Worm (Caenorhabditis elegans) whole organism, mixed stage, embryonic: ENCODE data around the gene H25P19.1.

Experiments used
- M03D4.4 ChIP-seq: sonication (generic microtip); optimal IDR thresholded peaks from 2 replicates; lab custom pipeline; 2017; ENCODE audit warnings: mild to moderate bottlenecking, missing genetic modification characterization, missing compliant biosample characterization
- bed-3 ChIP-seq: fragments of 200-800 bp; sonication (Bioruptor generic); optimal IDR thresholded peaks from 3 replicates; lab custom pipeline; 2018; ENCODE audit warnings: mild to moderate bottlenecking, missing genetic modification characterization, moderate library complexity, missing compliant biosample characterization
- blmp-1 ChIP-seq: fragments of 150-350 bp; optimal IDR thresholded peaks from 2 replicates; lab custom pipeline; 2014; ENCODE audit warnings: missing biosample characterization, missing genetic modification characterization
- ceh-39 ChIP-seq: fragments of 150-350 bp; optimal IDR thresholded peaks from 2 replicates; lab custom pipeline; 2014; ENCODE audit warnings: missing biosample characterization, missing genetic modification characterization
- ceh-83 ChIP-seq: fragments of 200-800 bp; sonication (Bioruptor generic); optimal IDR thresholded peaks from 2 replicates; lab custom pipeline; 2018; ENCODE audit warnings: mild to moderate bottlenecking, missing genetic modification characterization, missing compliant biosample characterization
- ces-1 ChIP-seq: fragments of 150-350 bp; optimal IDR thresholded peaks from 2 replicates; lab custom pipeline; 2014; ENCODE audit warnings: missing biosample characterization, missing genetic modification reagents, missing genetic modification characterization
- cnd-1 ChIP-seq: fragments of 200-800 bp; sonication (Bioruptor generic); optimal IDR thresholded peaks from 2 replicates; lab custom pipeline; 2018; ENCODE audit warnings: mild to moderate bottlenecking, missing genetic modification characterization, missing compliant biosample characterization
- drap-1 ChIP-seq: fragments of 200-800 bp; sonication (Bioruptor generic); optimal IDR thresholded peaks from 3 replicates; lab custom pipeline; 2018; ENCODE audit warnings: mild to moderate bottlenecking, missing genetic modification characterization, missing compliant biosample characterization
- elt-1 ChIP-seq: sonication (generic microtip); optimal IDR thresholded peaks from 2 replicates; lab custom pipeline; 2017; ENCODE audit warnings: missing genetic modification characterization, mild to moderate bottlenecking, missing compliant biosample characterization, antibody characterized with exemption, moderate library complexity, borderline replicate concordance; ENCODE audit not compliant: insufficient read depth
- elt-3 ChIP-seq: fragments of 150-350 bp; optimal IDR thresholded peaks from 2 replicates; lab custom pipeline; 2014; ENCODE audit warnings: missing biosample characterization, missing genetic modification characterization
- flh-1 ChIP-seq: fragments of 200-800 bp; sonication (Bioruptor generic); optimal IDR thresholded peaks from 2 replicates; lab custom pipeline; 2018; ENCODE audit warnings: mild to moderate bottlenecking, missing genetic modification characterization, moderate library complexity, missing compliant biosample characterization
- ham-2 ChIP-seq: fragments of 200-800 bp; sonication (Bioruptor generic); optimal IDR thresholded peaks from 2 replicates; lab custom pipeline; 2018; ENCODE audit warnings: mild to moderate bottlenecking, missing genetic modification characterization, missing compliant biosample characterization
- hlh-1 ChIP-seq: fragments of 150-350 bp; optimal IDR thresholded peaks from 2 replicates; lab custom pipeline; 2014; ENCODE audit warnings: missing biosample characterization, missing genetic modification reagents, missing genetic modification characterization
- lin-13 ChIP-seq: fragments of 150-350 bp; optimal IDR thresholded peaks from 2 replicates; lab custom pipeline; 2014; ENCODE audit warnings: missing biosample characterization, missing genetic modification characterization
- lin-32 ChIP-seq: fragments of 200-800 bp; sonication (Bioruptor generic); optimal IDR thresholded peaks from 2 replicates; lab custom pipeline; 2018; ENCODE audit warnings: mild to moderate bottlenecking, missing genetic modification characterization, missing compliant biosample characterization
- lsy-2 ChIP-seq: fragments of 150-350 bp; optimal IDR thresholded peaks from 2 replicates; lab custom pipeline; 2014; ENCODE audit warnings: missing biosample characterization, missing genetic modification characterization
- mep-1 ChIP-seq: fragments of 150-350 bp; optimal IDR thresholded peaks from 2 replicates; lab custom pipeline; 2017; ENCODE audit warnings: missing biosample characterization, missing genetic modification reagents, missing genetic modification characterization, inconsistent platforms
- mls-2 ChIP-seq: sonication (generic microtip); optimal IDR thresholded peaks from 2 replicates; lab custom pipeline; 2016; ENCODE audit warnings: mild to moderate bottlenecking, missing genetic modification characterization, moderate library complexity, missing compliant biosample characterization
- nhr-12 ChIP-seq: fragments of 150-350 bp; optimal IDR thresholded peaks from 2 replicates; lab custom pipeline; 2014; ENCODE audit warnings: missing biosample characterization, missing genetic modification characterization
- nhr-2 ChIP-seq: fragments of 150-350 bp; optimal IDR thresholded peaks from 2 replicates; lab custom pipeline; 2014; ENCODE audit warnings: missing biosample characterization, missing genetic modification characterization
- nhr-76 ChIP-seq: sonication (generic microtip); optimal IDR thresholded peaks from 2 replicates; lab custom pipeline; 2017; ENCODE audit warnings: missing biosample characterization, missing genetic modification characterization
- pha-4 ChIP-seq: fragments of 150-350 bp; optimal IDR thresholded peaks from 2 replicates; lab custom pipeline; 2018; ENCODE audit warnings: missing biosample characterization, missing genetic modification reagents, missing genetic modification characterization
- sem-2 ChIP-seq: fragments of 200-800 bp; sonication (Bioruptor generic); optimal IDR thresholded peaks from 2 replicates; lab custom pipeline; 2018; ENCODE audit warnings: mild to moderate bottlenecking, missing genetic modification characterization, missing compliant biosample characterization
- snpc-4 ChIP-seq: fragments of 150-350 bp; optimal IDR thresholded peaks from 2 replicates; lab custom pipeline; 2014; ENCODE audit warnings: missing biosample characterization, missing genetic modification characterization
- sptf-1 ChIP-seq: sonication (generic microtip); optimal IDR thresholded peaks from 2 replicates; lab custom pipeline; 2017; ENCODE audit warnings: mild to moderate bottlenecking, missing genetic modification characterization, moderate library complexity, missing compliant biosample characterization
- tbx-8 ChIP-seq: fragments of 200-800 bp; sonication (Bioruptor generic); optimal IDR thresholded peaks from 2 replicates; lab custom pipeline; 2018; ENCODE audit warnings: mild to moderate bottlenecking, missing genetic modification characterization, moderate library complexity, missing compliant biosample characterization
- unc-120 ChIP-seq: sonication (generic microtip); optimal IDR thresholded peaks from 2 replicates; lab custom pipeline; 2017; ENCODE audit warnings: missing genetic modification characterization, missing compliant biosample characterization; ENCODE audit not compliant: poor library complexity, severe bottlenecking
- unc-39 ChIP-seq: fragments of 150-350 bp; optimal IDR thresholded peaks from 2 replicates; lab custom pipeline; 2014; ENCODE audit warnings: missing biosample characterization, missing genetic modification characterization
- unc-62 ChIP-seq: fragments of 150-350 bp; optimal IDR thresholded peaks from 2 replicates; lab custom pipeline; 2014; ENCODE audit warnings: missing biosample characterization, missing genetic modification reagents, missing genetic modification characterization
- ztf-11 ChIP-seq: fragments of 150-350 bp; optimal IDR thresholded peaks from 2 replicates; lab custom pipeline; 2014; ENCODE audit warnings: missing biosample characterization, missing genetic modification characterization

H25P19.1 gene

DNA sequence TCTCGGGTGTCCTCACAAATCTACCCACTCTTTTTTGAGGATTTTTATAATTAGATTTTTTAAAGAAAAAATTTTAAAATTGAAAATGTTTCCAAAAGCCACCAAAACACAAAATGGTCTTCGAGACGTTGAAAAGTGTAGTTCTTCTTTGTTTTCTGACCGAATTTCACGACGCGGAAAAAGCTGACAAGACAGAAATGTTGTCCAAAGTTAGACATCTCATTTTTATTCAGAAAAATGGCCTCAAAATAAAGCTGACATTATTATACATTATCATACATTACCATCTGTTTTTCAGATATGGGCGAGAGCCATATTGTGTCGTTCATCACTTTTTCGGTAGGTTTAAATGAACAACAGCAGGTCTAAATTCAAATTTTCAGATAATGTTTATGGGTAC, 7.8 kb upstream of the H25P19.1 start, which contains the start of gene srx-22:
Gene srx-22 (plus strand): TSS at position 301 of the 400 bp plus-strand sequence.
- no peak for TF ChIP-seq ham-2 (GFP tag; lab: Kevin White, UChicago)
- no peak for TF ChIP-seq nhr-12
- no peak for TF ChIP-seq M03D4.4 (tag; lab: Kevin White, UChicago)
- TF ChIP-seq nhr-2 (tag; lab: Kevin White, UChicago), result no peak
- no peak for TF ChIP-seq lsy-2 (tag; lab: Kevin White, UChicago)
- TF ChIP-seq lin-13 (tag; lab: Kevin White, UChicago), result no peak
- TF ChIP-seq cnd-1, result no peak
- no peak for TF ChIP-seq unc-120 (tag; lab: Kevin White, UChicago)
- TF ChIP-seq flh-1, result no peak
- TF ChIP-seq nhr-76 (tag; lab: Kevin White, UChicago), result no peak
- no peak for TF ChIP-seq unc-62

DNA sequence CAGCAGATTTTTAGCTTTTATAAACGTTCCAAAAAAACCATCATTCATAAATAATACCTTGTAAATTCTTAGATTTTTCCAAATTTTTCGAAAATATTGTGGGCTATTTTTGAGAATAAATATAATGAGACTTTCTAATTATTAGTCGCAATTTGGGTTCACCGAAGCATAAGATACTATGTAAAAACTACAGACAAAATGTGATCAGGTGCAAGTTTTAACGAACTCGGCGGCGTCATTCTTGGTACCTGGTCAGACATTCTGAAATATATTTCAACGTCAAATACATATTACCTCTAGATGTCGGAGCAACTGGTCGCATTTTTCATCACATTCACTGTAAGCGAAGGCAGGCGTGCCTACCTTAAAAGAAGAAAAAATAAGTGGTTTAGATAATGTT, 5.5 kb upstream of the H25P19.1 start, which contains the start of gene srx-23:
Gene srx-23 (plus strand): TSS at position 301 of the 400 bp plus-strand sequence.
- TF ChIP-seq ham-2 (GFP tag; lab: Kevin White, UChicago) (no peak), elt-1 (tag; lab: Kevin White, UChicago) (no peak), ces-1 (GFP tag; lab: Kevin White, UChicago) (no peak), ceh-39 (tag; lab: Kevin White, UChicago) (no peak), unc-39 (tag; lab: Kevin White, UChicago) (no peak), lsy-2 (tag; lab: Kevin White, UChicago) (no peak), nhr-2 (tag; lab: Kevin White, UChicago) (no peak), pha-4 (tag; lab: Kevin White, UChicago) (no peak), unc-62 (no peak), flh-1 (no peak), lin-32 (GFP tag; lab: Kevin White, UChicago) (no peak), elt-3 (tag; lab: Kevin White, UChicago) (no peak), mep-1 (tag; lab: Kevin White, UChicago) (no peak), blmp-1 (tag; lab: Kevin White, UChicago) (no peak)

DNA sequence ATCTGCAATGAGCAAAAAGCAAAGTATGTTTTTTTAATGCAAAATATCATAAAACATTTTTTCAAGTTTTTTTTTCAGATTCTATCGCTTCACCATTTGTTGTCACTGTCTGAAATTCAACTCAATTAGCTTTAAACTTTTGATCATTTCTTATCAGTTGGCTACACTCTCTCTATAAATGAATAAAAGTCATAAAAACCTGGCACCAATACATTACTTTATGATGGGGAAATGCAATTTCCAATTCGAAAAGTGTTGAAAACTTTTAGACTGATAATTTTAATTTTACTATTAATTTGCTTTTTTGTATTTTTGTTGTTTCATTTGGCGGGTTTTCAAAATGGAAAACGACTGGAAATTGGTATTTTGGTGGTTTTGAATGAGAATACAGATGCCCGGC, 3.6 kb upstream of the H25P19.1 start, which contains the start of gene F31F4.1:
Gene F31F4.1 (plus strand): TSS at position 203 of the 400 bp plus-strand sequence.
- TF ChIP-seq ceh-83 (GFP tag; lab: Kevin White, UChicago) (no peak), drap-1 (GFP tag; lab: Kevin White, UChicago) (no peak), hlh-1 (no peak), elt-1 (tag; lab: Kevin White, UChicago) (no peak), cnd-1 (no peak), ceh-39 (tag; lab: Kevin White, UChicago) (no peak), snpc-4 (tag; lab: Kevin White, UChicago) (no peak), nhr-12 (no peak)

DNA sequence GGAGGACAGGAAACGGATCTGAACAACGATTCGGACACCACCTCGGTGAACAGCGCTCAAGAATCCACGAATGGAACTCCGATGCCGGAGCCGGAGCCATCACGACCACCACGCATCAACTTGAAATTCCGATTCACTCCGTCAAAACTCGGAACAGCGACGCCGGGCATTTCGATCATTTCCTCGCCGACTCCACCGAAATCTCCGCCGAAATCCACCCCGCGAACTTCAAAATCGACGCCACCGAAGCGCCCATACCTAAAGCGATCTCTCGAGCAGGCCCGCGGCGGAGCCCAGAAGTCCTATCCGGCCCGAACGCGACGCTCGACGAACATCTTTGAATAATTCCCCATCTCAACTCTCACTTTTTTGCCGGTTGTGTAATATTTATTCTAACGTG, 2.1 kb downstream of the H25P19.1 start:
- TF ChIP-seq hlh-1 (no peak), ceh-39 (tag; lab: Kevin White, UChicago) (no peak), bed-3 (GFP tag; lab: Kevin White, UChicago) (no peak), lin-32 (GFP tag; lab: Kevin White, UChicago) (no peak), ceh-83 (GFP tag; lab: Kevin White, UChicago) (no peak), lsy-2 (tag; lab: Kevin White, UChicago) (no peak), ham-2 (GFP tag; lab: Kevin White, UChicago) (no peak), sem-2 (GFP tag; lab: Kevin White, UChicago) (no peak), sptf-1 (tag; lab: Kevin White, UChicago) (no peak), ces-1 (GFP tag; lab: Kevin White, UChicago) (no peak), nhr-76 (tag; lab: Kevin White, UChicago) (no peak), M03D4.4 (tag; lab: Kevin White, UChicago) (no peak), tbx-8 (GFP tag; lab: Kevin White, UChicago) (no peak), unc-62 (no peak), unc-39 (tag; lab: Kevin White, UChicago) (no peak), ztf-11 (no peak)

DNA sequence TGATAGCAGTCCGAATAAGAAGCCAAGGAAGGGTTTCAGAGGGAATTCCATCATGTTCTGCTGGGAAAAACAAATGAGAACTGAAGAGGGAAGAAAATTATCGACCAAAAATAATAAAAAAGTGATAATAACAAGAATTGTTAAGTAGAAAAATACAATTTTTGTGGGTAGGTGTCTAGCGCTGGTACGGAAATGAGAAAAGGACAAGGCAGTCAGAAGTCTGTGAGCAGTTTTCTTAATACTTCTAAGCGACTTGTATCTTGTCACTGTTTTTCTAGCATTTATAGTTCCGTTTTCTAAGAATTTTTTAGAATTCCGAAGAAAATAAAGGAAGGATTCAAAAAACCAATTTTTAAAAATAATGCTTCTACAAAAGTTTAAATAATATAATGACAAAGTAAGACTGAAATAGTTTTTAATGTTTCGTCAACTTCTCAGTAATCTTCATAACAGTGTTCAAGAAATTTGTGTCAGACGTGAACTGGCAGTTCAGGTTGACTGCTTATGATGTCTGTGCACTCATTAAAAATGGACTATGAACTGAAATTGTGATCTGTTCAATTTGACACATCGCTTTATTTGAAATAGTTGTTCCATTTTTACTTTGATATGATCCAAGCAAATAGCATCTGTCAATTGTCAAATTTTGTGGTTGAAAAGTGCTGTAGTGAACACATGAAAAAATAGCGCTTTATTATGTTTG, 5.4 kb downstream of the H25P19.1 start, which contains the start of gene srx-4:
Gene srx-4 (minus strand): TSS at position 51 of the 703 bp plus-strand sequence.
- TF ChIP-seq tbx-8 (GFP tag; lab: Kevin White, UChicago) (no peak), lsy-2 (tag; lab: Kevin White, UChicago) (no peak), nhr-76 (tag; lab: Kevin White, UChicago) (no peak), sptf-1 (tag; lab: Kevin White, UChicago) (no peak), unc-120 (tag; lab: Kevin White, UChicago) (no peak), drap-1 (GFP tag; lab: Kevin White, UChicago) (no peak), lin-13 (tag; lab: Kevin White, UChicago) (no peak), ceh-83 (GFP tag; lab: Kevin White, UChicago) (no peak), nhr-2 (tag; lab: Kevin White, UChicago) (no peak), mls-2 (tag; lab: Kevin White, UChicago) (no peak), ces-1 (GFP tag; lab: Kevin White, UChicago) (no peak), blmp-1 (tag; lab: Kevin White, UChicago) (no peak), pha-4 (tag; lab: Kevin White, UChicago) (no peak), mep-1 (tag; lab: Kevin White, UChicago) (no peak), ham-2 (GFP tag; lab: Kevin White, UChicago) (no peak)
